Fruit fly (Drosophila melanogaster) whole organism, embryonic: ENCODE results near the gene CG43233.

Source experiments
- B-H2 ChIP-seq: fragments of 200-800 bp; sonication (Bioruptor generic); optimal IDR thresholded peaks from 2 replicates; lab custom pipeline; 2018; ENCODE audit warnings: missing biosample characterization, mild to moderate bottlenecking, missing genetic modification characterization
- BEAF-32 ChIP-seq: fragments of 200-800 bp; sonication (Bioruptor generic); optimal IDR thresholded peaks from 3 replicates; lab custom pipeline; 2017; ENCODE audit warnings: missing biosample characterization, missing genetic modification characterization, mild to moderate bottlenecking, moderate library complexity, missing genetic modification reagents
- Bgb ChIP-seq: fragments of 200-800 bp; sonication (Bioruptor generic); IDR thresholded peaks from 2 replicates; pipeline ENCODE4 v1.3.6; 2022; ENCODE audit warnings: missing biosample characterization, missing genetic modification characterization; ENCODE audit not compliant: partially characterized antibody
- CG10979 ChIP-seq: fragments of 200-800 bp; sonication (Bioruptor generic); optimal IDR thresholded peaks from 2 replicates; lab custom pipeline; 2018; ENCODE audit warnings: missing biosample characterization, mild to moderate bottlenecking, missing genetic modification characterization, moderate library complexity
- CG11456 ChIP-seq: fragments of 200-800 bp; sonication (Bioruptor generic); IDR thresholded peaks from 3 replicates; pipeline ENCODE4 v1.3.6; 2022; ENCODE audit warnings: missing biosample characterization, missing genetic modification characterization
- CG12155 ChIP-seq: fragments of 200-800 bp; sonication (Bioruptor generic); optimal IDR thresholded peaks from 3 replicates; lab custom pipeline; 2016; ENCODE audit warnings: missing biosample characterization, missing genetic modification characterization
- CG13287 ChIP-seq: fragments of 200-800 bp; sonication (Bioruptor generic); IDR thresholded peaks from 2 replicates; pipeline ENCODE4 v1.3.6; 2022; ENCODE audit warnings: missing biosample characterization, missing genetic modification characterization; ENCODE audit not compliant: partially characterized antibody
- CG13894 ChIP-seq: fragments of 200-800 bp; sonication (Bioruptor generic); optimal IDR thresholded peaks from 3 replicates; lab custom pipeline; 2018; ENCODE audit warnings: missing biosample characterization, mild to moderate bottlenecking, missing genetic modification characterization, moderate library complexity
- CG15514 ChIP-seq: fragments of 200-800 bp; sonication (Bioruptor generic); optimal IDR thresholded peaks from 3 replicates; lab custom pipeline; 2017; ENCODE audit warnings: missing biosample characterization, missing genetic modification characterization, mild to moderate bottlenecking, moderate library complexity, missing genetic modification reagents
- CG17328 ChIP-seq: fragments of 200-800 bp; sonication (Bioruptor generic); IDR thresholded peaks from 2 replicates; pipeline ENCODE4 v1.3.6; 2022; ENCODE audit warnings: missing biosample characterization, missing genetic modification characterization
- CG2712 ChIP-seq: fragments of 200-800 bp; optimal IDR thresholded peaks from 3 replicates; lab custom pipeline; 2019; ENCODE audit warnings: missing biosample characterization, mild to moderate bottlenecking, missing genetic modification characterization, moderate library complexity
- CG34376 ChIP-seq: fragments of 200-800 bp; sonication (Bioruptor generic); optimal IDR thresholded peaks from 2 replicates; lab custom pipeline; 2018; ENCODE audit warnings: missing biosample characterization, mild to moderate bottlenecking, missing genetic modification characterization
- CG4617 ChIP-seq: fragments of 200-800 bp; sonication (Bioruptor generic); optimal IDR thresholded peaks from 3 replicates; lab custom pipeline; 2016; ENCODE audit warnings: missing biosample characterization, missing genetic modification characterization, borderline replicate concordance
- CG5180 ChIP-seq: fragments of 200-800 bp; sonication (Bioruptor generic); optimal IDR thresholded peaks from 3 replicates; lab custom pipeline; 2017; ENCODE audit warnings: missing biosample characterization, missing genetic modification characterization, mild to moderate bottlenecking, moderate library complexity, missing genetic modification reagents
- CG6654 ChIP-seq: fragments of 200-800 bp; sonication (Bioruptor generic); optimal IDR thresholded peaks from 2 replicates; lab custom pipeline; 2017; ENCODE audit warnings: missing biosample characterization, mild to moderate bottlenecking, missing genetic modification characterization
- CG6689 ChIP-seq: fragments of 200-800 bp; sonication (Bioruptor generic); IDR thresholded peaks from 2 replicates; pipeline ENCODE4 v1.3.6; 2022; ENCODE audit warnings: missing biosample characterization, missing genetic modification characterization
- CG6791 ChIP-seq: fragments of 200-800 bp; sonication (Bioruptor generic); IDR thresholded peaks from 3 replicates; pipeline ENCODE4 v1.3.6; 2022; ENCODE audit warnings: missing biosample characterization, missing genetic modification characterization; ENCODE audit not compliant: partially characterized antibody
- CG7786 ChIP-seq: fragments of 200-800 bp; sonication (Bioruptor generic); optimal IDR thresholded peaks from 2 replicates; lab custom pipeline; 2016; ENCODE audit warnings: missing biosample characterization, missing genetic modification characterization
- CG8290 ChIP-seq, 3 experiments: fragments of 200-800 bp; sonication (Bioruptor generic); optimal IDR thresholded peaks; 2 replicates each; lab custom pipeline; 2016 to 2019; ENCODE audit warnings: missing biosample characterization in 3 of 3, missing genetic modification characterization in 3 of 3, mild to moderate bottlenecking in 2 of 3, moderate library complexity in 1 of 3
- CG8765 ChIP-seq: fragments of 200-800 bp; sonication (Bioruptor generic); IDR thresholded peaks from 2 replicates; pipeline ENCODE4 v1.3.6; 2022; ENCODE audit warnings: missing biosample characterization, missing genetic modification characterization
- CTCF ChIP-seq: fragments of 200-800 bp; sonication (Bioruptor generic); optimal IDR thresholded peaks from 2 replicates; lab custom pipeline; 2017; ENCODE audit warnings: missing biosample characterization, mild to moderate bottlenecking, missing genetic modification characterization, moderate library complexity
- Deaf1 ChIP-seq: fragments of 200-800 bp; optimal IDR thresholded peaks from 3 replicates; lab custom pipeline; 2019; ENCODE audit warnings: missing biosample characterization, mild to moderate bottlenecking, missing genetic modification characterization, moderate library complexity
- Dp ChIP-seq: fragments of 200-800 bp; sonication (Bioruptor generic); optimal IDR thresholded peaks from 2 replicates; lab custom pipeline; 2018; ENCODE audit warnings: missing biosample characterization, mild to moderate bottlenecking, missing genetic modification characterization, moderate library complexity
- Dref ChIP-seq: fragments of 200-800 bp; sonication (Bioruptor generic); IDR thresholded peaks from 2 replicates; pipeline ENCODE4 v1.3.6; 2022; ENCODE audit warnings: missing biosample characterization, missing genetic modification characterization
- E2f2 ChIP-seq: fragments of 200-800 bp; sonication (Bioruptor generic); IDR thresholded peaks from 2 replicates; pipeline ENCODE4 v1.3.6; 2022; ENCODE audit warnings: missing biosample characterization, missing genetic modification characterization
- Ets65A ChIP-seq: fragments of 200-800 bp; sonication (Bioruptor generic); peaks from one replicate; lab custom pipeline; 2016; ENCODE audit warnings: missing biosample characterization, missing genetic modification characterization
- Hey ChIP-seq: fragments of 200-800 bp; sonication (Bioruptor generic); optimal IDR thresholded peaks from 3 replicates; lab custom pipeline; 2018; ENCODE audit warnings: missing biosample characterization, mild to moderate bottlenecking, missing genetic modification characterization
- Hsf ChIP-seq: fragments of 200-800 bp; sonication (Bioruptor generic); optimal IDR thresholded peaks from 3 replicates; lab custom pipeline; 2016; ENCODE audit warnings: missing biosample characterization, missing genetic modification characterization
- Med ChIP-seq: fragments of 200-800 bp; sonication (Bioruptor generic); peaks from one replicate; lab custom pipeline; 2016; ENCODE audit warnings: missing biosample characterization, missing genetic modification characterization, mild to moderate bottlenecking, inconsistent platforms, moderate library complexity
- Sry-δ ChIP-seq: fragments of 200-800 bp; sonication (Bioruptor generic); optimal IDR thresholded peaks from 2 replicates; lab custom pipeline; 2016; ENCODE audit warnings: missing biosample characterization, missing genetic modification characterization
- ato ChIP-seq: fragments of 200-800 bp; sonication (Bioruptor generic); IDR thresholded peaks from 2 replicates; pipeline ENCODE4 v1.3.6; 2022; ENCODE audit warnings: missing biosample characterization, missing genetic modification characterization; ENCODE audit not compliant: partially characterized antibody
- bcd ChIP-seq: fragments of 200-800 bp; sonication (Bioruptor generic); optimal IDR thresholded peaks from 2 replicates; lab custom pipeline; 2017; ENCODE audit warnings: missing biosample characterization, mild to moderate bottlenecking, missing genetic modification characterization
- chinmo ChIP-seq: fragments of 200-800 bp; sonication (Bioruptor generic); IDR thresholded peaks from 4 replicates; pipeline ENCODE4 v1.3.6; 2022; ENCODE audit warnings: missing biosample characterization, missing genetic modification characterization; ENCODE audit not compliant: partially characterized antibody
- chm ChIP-seq: fragments of 200-800 bp; sonication (Bioruptor generic); IDR thresholded peaks from 2 replicates; pipeline ENCODE4 v1.3.6; 2022; ENCODE audit warnings: missing biosample characterization, missing genetic modification characterization
- exex ChIP-seq: fragments of 200-800 bp; sonication (Bioruptor generic); optimal IDR thresholded peaks from 4 replicates; lab custom pipeline; 2018; ENCODE audit warnings: missing biosample characterization, mild to moderate bottlenecking, missing genetic modification characterization, moderate library complexity
- gce ChIP-seq: fragments of 200-800 bp; sonication (Bioruptor generic); IDR thresholded peaks from 3 replicates; pipeline ENCODE4 v1.3.6; 2022; ENCODE audit warnings: missing biosample characterization, missing genetic modification characterization
- inv ChIP-seq: fragments of 200-800 bp; sonication (Bioruptor generic); IDR thresholded peaks from 2 replicates; pipeline ENCODE4 v1.3.6; 2022; ENCODE audit warnings: missing biosample characterization, missing genetic modification characterization; ENCODE audit not compliant: partially characterized antibody
- ken ChIP-seq: fragments of 200-800 bp; sonication (Bioruptor generic); IDR thresholded peaks from 3 replicates; pipeline ENCODE4 v1.3.6; 2022; ENCODE audit warnings: missing biosample characterization, missing genetic modification characterization
- knrl ChIP-seq: fragments of 200-800 bp; sonication (Bioruptor generic); IDR thresholded peaks from 3 replicates; pipeline ENCODE4 v1.3.6; 2022; ENCODE audit warnings: missing biosample characterization, missing genetic modification characterization; ENCODE audit not compliant: partially characterized antibody
- phol ChIP-seq: fragments of 200-800 bp; sonication (Bioruptor generic); optimal IDR thresholded peaks from 3 replicates; lab custom pipeline; 2018; ENCODE audit warnings: missing biosample characterization, mild to moderate bottlenecking, missing genetic modification characterization, moderate library complexity
- pzg ChIP-seq: fragments of 200-800 bp; sonication (Bioruptor generic); optimal IDR thresholded peaks from 3 replicates; lab custom pipeline; 2018; ENCODE audit warnings: missing biosample characterization, mild to moderate bottlenecking, missing genetic modification characterization, moderate library complexity
- scrt ChIP-seq: fragments of 200-800 bp; sonication (Bioruptor generic); optimal IDR thresholded peaks from 2 replicates; lab custom pipeline; 2018; ENCODE audit warnings: missing biosample characterization, mild to moderate bottlenecking, missing genetic modification characterization, moderate library complexity
- sna ChIP-seq: fragments of 200-800 bp; sonication (Bioruptor generic); IDR thresholded peaks from 2 replicates; pipeline ENCODE4 v1.3.6; 2022; ENCODE audit warnings: missing biosample characterization, missing genetic modification characterization; ENCODE audit not compliant: partially characterized antibody
- so ChIP-seq: fragments of 200-800 bp; sonication (Bioruptor generic); IDR thresholded peaks from 3 replicates; pipeline ENCODE4 v1.3.6; 2022; ENCODE audit warnings: missing biosample characterization, missing genetic modification characterization
- tna ChIP-seq: fragments of 200-800 bp; sonication (Bioruptor generic); IDR thresholded peaks from 2 replicates; pipeline ENCODE4 v1.3.6; 2022; ENCODE audit warnings: missing biosample characterization, missing genetic modification characterization; ENCODE audit not compliant: partially characterized antibody
- trem ChIP-seq: fragments of 200-800 bp; optimal IDR thresholded peaks from 3 replicates; lab custom pipeline; 2019; ENCODE audit warnings: missing biosample characterization, mild to moderate bottlenecking, missing genetic modification characterization, moderate library complexity
- wdn ChIP-seq: fragments of 200-800 bp; sonication (Bioruptor generic); IDR thresholded peaks from 2 replicates; pipeline ENCODE4 v1.3.6; 2022; ENCODE audit warnings: missing biosample characterization, missing genetic modification characterization
- yki ChIP-seq: fragments of >200 bp; optimal IDR thresholded peaks from 3 replicates; lab custom pipeline; 2018

The CG43233 gene

dm6 chr2L:20427401-20427800 is 45.8 kb downstream of the CG43233 start (continued):
- peak; percentile 79; the same call in 1 of the 2 replicates for TF ChIP-seq tna (GFP tag; lab: Robert Waterston, UW)
- peak; percentile 79 for TF ChIP-seq sna (GFP tag; lab: Robert Waterston, UW)
- TF ChIP-seq CG6791 (GFP tag; lab: Robert Waterston, UW): peak; percentile 79
- TF ChIP-seq knrl (GFP tag; lab: Robert Waterston, UW): peak; percentile 42; the same call in 2 of the 3 replicates
- TF ChIP-seq trem (tag; lab: Kevin White, UChicago): no peak
- TF ChIP-seq inv: peak; percentile 47; the same call in 1 of the 2 replicates
- TF ChIP-seq CG5180 (GFP tag; lab: Kevin White, UChicago): peak; percentile 74
- no peak for TF ChIP-seq chm (GFP tag; lab: Robert Waterston, UW)
- peak; percentile 65 for TF ChIP-seq Bgb (GFP tag; lab: Robert Waterston, UW)
- peak; percentile 57 for TF ChIP-seq ato (GFP tag; lab: Robert Waterston, UW)
- TF ChIP-seq Sry-δ (GFP tag; lab: Kevin White, UChicago): peak; percentile 24
- no peak for TF ChIP-seq CG8765
- TF ChIP-seq CG4617: no peak

- TF ChIP-seq CG7786 (GFP tag; lab: Kevin White, UChicago): no peak
- TF ChIP-seq Med (GFP tag; lab: Kevin White, UChicago): peak; percentile 59
- TF ChIP-seq CG6654: no peak
- TF ChIP-seq CG8290 (GFP tag; optimal IDR thresholded peaks at IDR 0.05; lab: Kevin White, UChicago): no peak
- TF ChIP-seq CG8290 (tag; optimal IDR thresholded peaks at IDR 0.05; lab: Kevin White, UChicago): peak in 1 of 2 experiments; percentile 13
- TF ChIP-seq B-H2 (GFP tag; lab: Kevin White, UChicago): no peak
- TF ChIP-seq CG17328 (GFP tag; lab: Robert Waterston, UW): 0 out of 2 replicates have a peak, but pooled peaks have one; percentile 28
- TF ChIP-seq so: no peak
- TF ChIP-seq Hsf (GFP tag; lab: Kevin White, UChicago): no peak
- peak; percentile 22 for TF ChIP-seq Sry-δ (GFP tag; lab: Kevin White, UChicago)
- TF ChIP-seq CTCF (GFP tag; lab: Kevin White, UChicago): peak; percentile 91
- 0 out of 4 replicates have a peak, but pooled peaks have one; percentile 61 for TF ChIP-seq chinmo (GFP tag; lab: Robert Waterston, UW)
- TF ChIP-seq CG13894 (tag; lab: Kevin White, UChicago): peak; percentile 72
- peak; percentile 15 for TF ChIP-seq BEAF-32 (GFP tag; lab: Kevin White, UChicago)
- no peak for TF ChIP-seq bcd
- peak; percentile 60 for TF ChIP-seq pzg (GFP tag; lab: Kevin White, UChicago)
- peak; percentile 67 for TF ChIP-seq Ets65A (GFP tag; lab: Kevin White, UChicago)
- TF ChIP-seq CG5180 (GFP tag; lab: Kevin White, UChicago): peak; percentile 18
- TF ChIP-seq yki (lab: Kevin White, UChicago): no peak
- TF ChIP-seq CG6689 (GFP tag; lab: Robert Waterston, UW): no peak
- no peak for TF ChIP-seq CG34376 (GFP tag; lab: Kevin White, UChicago)
- TF ChIP-seq Hey (tag; lab: Kevin White, UChicago): no peak
- 0 out of 3 replicates have a peak, but pooled peaks have one; percentile 18 for TF ChIP-seq CG11456 (GFP tag; lab: Robert Waterston, UW)
- no peak for TF ChIP-seq CG10979
- TF ChIP-seq Deaf1 (tag; lab: Kevin White, UChicago): peak; percentile 72
- TF ChIP-seq gce (GFP tag; lab: Robert Waterston, UW): no peak
- peak; percentile 72 for TF ChIP-seq E2f2 (GFP tag; lab: Robert Waterston, UW)
- TF ChIP-seq Dref (GFP tag; lab: Robert Waterston, UW): peak; percentile 39
- peak; percentile 64 for TF ChIP-seq Dp (GFP tag; lab: Kevin White, UChicago)
- peak; percentile 84 for TF ChIP-seq CG15514
- TF ChIP-seq CG2712 (tag; lab: Kevin White, UChicago): peak; percentile 97
- peak; percentile 10 for TF ChIP-seq scrt
- peak; percentile 99 for TF ChIP-seq CG12155 (GFP tag; lab: Kevin White, UChicago)
- TF ChIP-seq ken (GFP tag; lab: Robert Waterston, UW): no peak
- TF ChIP-seq CG13287 (GFP tag; lab: Robert Waterston, UW): peak; percentile 13; the same call in 1 of the 2 replicates
- TF ChIP-seq phol: peak; percentile 32
- no peak for TF ChIP-seq exex
- TF ChIP-seq wdn (GFP tag; lab: Robert Waterston, UW): no peak
These were observed 47.3 kb downstream of the CG43233 start, which contains the start of gene CG31688 for dm6 chr2L:20425854-20426396. TSS of gene CG31688 (plus strand) at chr2L:20426199.
